Worm (Caenorhabditis elegans): Measurements from ENCODE around the gene ugt-6.
A peak's percentile ranks its signal among the peaks of the same experiment; 100 is the strongest.

The ugt-6 gene

ce11 chrV:12811126-12811525 lies 13.1 kb upstream of the ugt-6 start, which contains the start of gene ZC443.2:
TSS of gene ZC443.2 (minus strand) at chrV:12811192.
- TF ChIP-seq dao-5 (tag; optimal IDR thresholded peaks at IDR 0.05) (no peak), him-1 (tag; optimal IDR thresholded peaks at IDR 0.05) (no peak), W03F9.2 (tag; optimal IDR thresholded peaks at IDR 0.05) (no peak)

- no peak for TF ChIP-seq dao-5 (tag; optimal IDR thresholded peaks at IDR 0.05)
- TF ChIP-seq him-1 (tag; optimal IDR thresholded peaks at IDR 0.05) = no peak
- no peak for TF ChIP-seq W03F9.2 (tag; optimal IDR thresholded peaks at IDR 0.05)
Measured at ce11 chrV:12809876-12810275, 11.9 kb upstream of the ugt-6 start, which contains the start of gene ZC443.1. TSS of gene ZC443.1 (minus strand) at chrV:12810080.

- TF ChIP-seq W03F9.2 (tag; optimal IDR thresholded peaks at IDR 0.05) (no peak), dao-5 (tag; optimal IDR thresholded peaks at IDR 0.05) (no peak), him-1 (tag; optimal IDR thresholded peaks at IDR 0.05) (no peak)
Measured at ce11 chrV:12806190-12806589, 8.2 kb upstream of the ugt-6 start, which contains the start of gene ZC443.7. TSS of gene ZC443.7 (plus strand) at chrV:12806490.

- TF ChIP-seq dao-5 (tag; optimal IDR thresholded peaks at IDR 0.05) (no peak), him-1 (tag; optimal IDR thresholded peaks at IDR 0.05) (no peak), W03F9.2 (tag; optimal IDR thresholded peaks at IDR 0.05) (no peak)
Measured at ce11 chrV:12803274-12803673, 5.2 kb upstream of the ugt-6 start, which contains the start of gene srbc-45. TSS of gene srbc-45 (plus strand) at chrV:12803574.

- TF ChIP-seq W03F9.2 (tag; optimal IDR thresholded peaks at IDR 0.05) = no peak
- no peak for TF ChIP-seq dao-5 (tag; optimal IDR thresholded peaks at IDR 0.05)
- TF ChIP-seq him-1 (tag; optimal IDR thresholded peaks at IDR 0.05) = no peak
Measured at ce11 chrV:12800171-12800570, 2.1 kb upstream of the ugt-6 start, which contains the start of gene ugt-3. TSS of gene ugt-3 (minus strand) at chrV:12800271.

- TF ChIP-seq dao-5 (tag; optimal IDR thresholded peaks at IDR 0.05) (no peak), W03F9.2 (tag; optimal IDR thresholded peaks at IDR 0.05) (no peak), him-1 (tag; optimal IDR thresholded peaks at IDR 0.05) (no peak)
Measured at ce11 chrV:12796908-12797490, 1.0 kb downstream of the ugt-6 start.

ce11 chrV:12795927-12796326 lies 2.1 kb downstream of the ugt-6 start:
- TF ChIP-seq dao-5 (tag; optimal IDR thresholded peaks at IDR 0.05) (no peak), him-1 (tag; optimal IDR thresholded peaks at IDR 0.05) (no peak), W03F9.2 (tag; optimal IDR thresholded peaks at IDR 0.05) (no peak)

ce11 chrV:12795196-12795595 lies 2.8 kb downstream of the ugt-6 start, which contains the start of gene ugt-4:
TSS of gene ugt-4 (minus strand) at chrV:12795336.
- TF ChIP-seq him-1 (tag; optimal IDR thresholded peaks at IDR 0.05) (no peak), dao-5 (tag; optimal IDR thresholded peaks at IDR 0.05) (no peak), W03F9.2 (tag; optimal IDR thresholded peaks at IDR 0.05) (no peak)

- no peak for TF ChIP-seq him-1 (tag; optimal IDR thresholded peaks at IDR 0.05)
Measured at ce11 chrV:12792752-12793151, 5.3 kb downstream of the ugt-6 start, which contains the start of gene ugt-5. TSS of gene ugt-5 (minus strand) at chrV:12792965.

- no peak for TF ChIP-seq W03F9.2 (tag; optimal IDR thresholded peaks at IDR 0.05)
- no peak for TF ChIP-seq him-1 (tag; optimal IDR thresholded peaks at IDR 0.05)
- no peak for TF ChIP-seq dao-5 (tag; optimal IDR thresholded peaks at IDR 0.05)
Measured at ce11 chrV:12790188-12790587, 7.8 kb downstream of the ugt-6 start, which contains the start of gene srbc-43. TSS of gene srbc-43 (minus strand) at chrV:12790518.

ce11 chrV:12788451-12788850 lies 9.6 kb downstream of the ugt-6 start, which contains the start of gene srbc-44:
TSS of gene srbc-44 (minus strand) at chrV:12788551.
- TF ChIP-seq dao-5 (tag; optimal IDR thresholded peaks at IDR 0.05) (no peak), him-1 (tag; optimal IDR thresholded peaks at IDR 0.05) (no peak), W03F9.2 (tag; optimal IDR thresholded peaks at IDR 0.05) (no peak)

ce11 chrV:12787026-12787425 lies 11.0 kb downstream of the ugt-6 start, which contains the start of gene fkb-4:
TSS of gene fkb-4 (minus strand) at chrV:12787126.
- TF ChIP-seq him-1 (tag; optimal IDR thresholded peaks at IDR 0.05) (no peak), dao-5 (tag; optimal IDR thresholded peaks at IDR 0.05) (no peak), W03F9.2 (tag; optimal IDR thresholded peaks at IDR 0.05) (no peak)

ce11 chrV:12786340-12786739 lies 11.7 kb downstream of the ugt-6 start:
- TF ChIP-seq him-1 (tag; optimal IDR thresholded peaks at IDR 0.05) (no peak), W03F9.2 (tag; optimal IDR thresholded peaks at IDR 0.05) (no peak), dao-5 (tag; optimal IDR thresholded peaks at IDR 0.05) (no peak)

ce11 chrV:12784861-12785260 lies 13.2 kb downstream of the ugt-6 start, which contains the start of gene sre-20:
TSS of gene sre-20 (minus strand) at chrV:12784961.
- TF ChIP-seq dao-5 (tag; optimal IDR thresholded peaks at IDR 0.05) (no peak), him-1 (tag; optimal IDR thresholded peaks at IDR 0.05) (no peak), W03F9.2 (tag; optimal IDR thresholded peaks at IDR 0.05) (no peak)

ce11 chrV:12780248-12780647 lies 17.8 kb downstream of the ugt-6 start:
- TF ChIP-seq dao-5 (tag; optimal IDR thresholded peaks at IDR 0.05) (peak; percentile 61), him-1 (tag; optimal IDR thresholded peaks at IDR 0.05) (peak; percentile 29), W03F9.2 (tag; optimal IDR thresholded peaks at IDR 0.05) (no peak)

All from whole organism, L4/young adult.